Worm (Caenorhabditis elegans): ENCODE results near the gene sph-1.

The sph-1 gene

ce11 chrIV:8165950-8166349 lies 32.6 kb upstream of the sph-1 start, which contains the start of gene B0218.7:
Gene B0218.7, minus strand, starts transcription at chrIV:8166050.
- no peak for TF ChIP-seq tbx-2 (tag; optimal IDR thresholded peaks at IDR 0.05)
- no peak for TF ChIP-seq mec-3 (tag; optimal IDR thresholded peaks at IDR 0.05; ENCODE audit: borderline replicate concordance)
- TF ChIP-seq pha-4 (tag; optimal IDR thresholded peaks at IDR 0.05) = no peak
- no peak for TF ChIP-seq ceh-34 (tag; optimal IDR thresholded peaks at IDR 0.05)
- TF ChIP-seq K02D7.2 (tag; optimal IDR thresholded peaks at IDR 0.05) = no peak
- TF ChIP-seq madf-2 (tag; optimal IDR thresholded peaks at IDR 0.05) = no peak
- TF ChIP-seq F13H6.1 (tag; optimal IDR thresholded peaks at IDR 0.05) = no peak
- TF ChIP-seq unc-3 (GFP tag; conservative IDR thresholded peaks at IDR 0.05) = no peak
- no peak for TF ChIP-seq unc-3 (tag; optimal IDR thresholded peaks at IDR 0.05)
- no peak for TF ChIP-seq ceh-22 (tag; optimal IDR thresholded peaks at IDR 0.05)
- TF ChIP-seq gmeb-2 (tag; optimal IDR thresholded peaks at IDR 0.05) = no peak
- no peak for TF ChIP-seq sox-2 (GFP tag; IDR thresholded peaks at IDR 0.05)
- TF ChIP-seq ref-2 (tag; optimal IDR thresholded peaks at IDR 0.05) = no peak
- TF ChIP-seq rnt-1 (tag; optimal IDR thresholded peaks at IDR 0.05) = no peak
- TF ChIP-seq elt-2 (tag; optimal IDR thresholded peaks at IDR 0.05) = no peak

DNA sequence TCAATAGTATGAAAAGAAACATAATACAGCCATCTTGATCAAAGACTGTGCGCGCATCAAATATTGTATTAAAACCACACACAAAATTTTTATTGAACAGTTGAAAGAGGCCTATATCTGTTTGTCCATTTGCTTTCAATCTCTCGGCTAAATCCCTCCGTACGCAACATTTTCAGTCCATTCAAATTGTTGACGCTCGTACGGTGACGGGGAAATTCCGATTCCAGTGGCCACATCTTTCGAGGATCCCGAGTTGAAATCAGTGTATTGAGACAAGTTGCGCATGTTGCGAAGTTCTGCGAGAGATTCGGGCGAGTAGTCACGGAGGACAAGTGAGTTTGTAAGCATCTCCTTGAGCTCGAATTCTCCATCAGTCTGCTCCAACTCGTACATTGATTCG lies 31.2 kb upstream of the sph-1 start:
- TF ChIP-seq ceh-30 (tag; optimal IDR thresholded peaks at IDR 0.05) (no peak), lim-6 (tag; optimal IDR thresholded peaks at IDR 0.05) (no peak), ceh-19 (GFP tag; optimal IDR thresholded peaks at IDR 0.05) (no peak), ahr-1 (tag; optimal IDR thresholded peaks at IDR 0.05) (no peak), ceh-34 (tag; optimal IDR thresholded peaks at IDR 0.05) (no peak), lin-11 (tag; optimal IDR thresholded peaks at IDR 0.05) (no peak), pha-4 (tag; optimal IDR thresholded peaks at IDR 0.05) (no peak)

ce11 chrIV:8163687-8164086 lies 30.3 kb upstream of the sph-1 start, which contains the start of gene clec-51:
Gene clec-51, minus strand, starts transcription at chrIV:8163800.
- TF ChIP-seq pros-1 (tag; optimal IDR thresholded peaks at IDR 0.05) (no peak), ets-4 (tag; optimal IDR thresholded peaks at IDR 0.05) (no peak), ceh-18 (tag; optimal IDR thresholded peaks at IDR 0.05) (no peak), ceh-48 (tag; optimal IDR thresholded peaks at IDR 0.05) (no peak), lim-6 (tag; optimal IDR thresholded peaks at IDR 0.05) (no peak), unc-42 (tag; optimal IDR thresholded peaks at IDR 0.05) (no peak), ceh-19 (GFP tag; optimal IDR thresholded peaks at IDR 0.05) (no peak), C38D4.7 (GFP tag; optimal IDR thresholded peaks at IDR 0.05) (no peak), elt-2 (tag; optimal IDR thresholded peaks at IDR 0.05) (peak; percentile 4)

DNA sequence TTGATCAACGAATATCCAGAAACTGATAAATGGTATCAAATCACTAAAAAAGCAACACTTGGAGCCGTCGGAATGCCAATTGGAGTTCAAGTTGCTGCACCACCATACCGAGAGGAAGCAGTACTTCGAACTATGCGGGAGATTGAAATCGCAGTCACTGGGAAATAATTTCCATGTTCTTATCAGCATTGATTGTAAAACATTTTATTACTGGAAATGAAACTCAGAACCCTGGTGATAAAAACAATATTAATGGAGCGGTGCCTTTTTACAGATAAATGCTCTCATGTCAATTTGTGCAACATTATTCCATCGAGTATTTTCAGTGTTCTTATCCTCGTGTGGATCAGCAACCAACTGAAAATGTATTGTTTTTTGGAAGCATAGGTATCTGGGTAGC lies 28.4 kb upstream of the sph-1 start:
- TF ChIP-seq npax-4 (tag; optimal IDR thresholded peaks at IDR 0.05) = no peak
- TF ChIP-seq fkh-6 (tag; optimal IDR thresholded peaks at IDR 0.05) = no peak

DNA sequence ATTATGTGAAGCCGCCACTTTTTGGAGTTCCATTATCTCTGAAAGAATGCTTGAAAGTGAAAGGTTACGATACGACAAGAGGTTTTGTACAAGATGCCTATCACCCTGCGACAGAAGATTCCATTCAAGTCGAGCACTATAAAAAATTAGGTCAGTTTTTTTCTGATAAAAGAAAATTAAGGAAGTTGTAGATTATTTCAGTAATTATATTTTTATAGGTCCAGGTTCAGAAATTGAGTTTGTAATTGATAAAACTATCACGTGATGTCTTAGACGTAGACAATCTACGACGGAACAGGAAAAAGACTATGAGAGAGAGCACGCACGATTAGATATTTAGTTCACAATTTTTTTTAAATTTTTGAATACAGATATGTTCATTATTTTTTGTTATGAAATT lies 26.6 kb upstream of the sph-1 start:
- TF ChIP-seq ama-1 (optimal IDR thresholded peaks at IDR 0.05) (no peak), hlh-6 (tag; optimal IDR thresholded peaks at IDR 0.05) (no peak), pqm-1 (tag; optimal IDR thresholded peaks at IDR 0.05) (no peak), rnt-1 (tag; optimal IDR thresholded peaks at IDR 0.05) (no peak), lin-11 (tag; optimal IDR thresholded peaks at IDR 0.05) (no peak), unc-42 (tag; optimal IDR thresholded peaks at IDR 0.05) (no peak), hlh-30 (tag; optimal IDR thresholded peaks at IDR 0.05; ENCODE audit: insufficient read depth) (no peak), hlh-15 (tag; optimal IDR thresholded peaks at IDR 0.05) (no peak), pros-1 (tag; optimal IDR thresholded peaks at IDR 0.05) (no peak), tbx-2 (tag; optimal IDR thresholded peaks at IDR 0.05) (no peak), ceh-22 (tag; optimal IDR thresholded peaks at IDR 0.05) (no peak), Y22D7AL.16 (tag; optimal IDR thresholded peaks at IDR 0.05) (no peak), ceh-6 (GFP tag; optimal IDR thresholded peaks at IDR 0.05) (no peak), npax-4 (tag; optimal IDR thresholded peaks at IDR 0.05) (no peak), T23F11.4 (GFP tag; optimal IDR thresholded peaks at IDR 0.05) (no peak), nfya-1 (tag; optimal IDR thresholded peaks at IDR 0.05) (no peak)
